Worm (Caenorhabditis elegans) whole organism, young adult: ENCODE measurements around the gene C56E6.4.

Experiments used
- Y56A3A.18 ChIP-seq: fragments of 200-800 bp; sonication (Bioruptor generic); IDR thresholded peaks from 2 replicates; pipeline ENCODE4 v1.3.6; 2022; ENCODE audit warnings: missing genetic modification reagents, missing genetic modification characterization, missing compliant biosample characterization
- egrh-3 ChIP-seq: fragments of 200-800 bp; sonication (Bioruptor generic); IDR thresholded peaks from 2 replicates; pipeline ENCODE4 v1.3.6; 2022; ENCODE audit warnings: missing genetic modification reagents, missing genetic modification characterization, missing compliant biosample characterization
- nfya-1 ChIP-seq: sonication (generic microtip); optimal IDR thresholded peaks from 2 replicates; lab custom pipeline; 2017; ENCODE audit warnings: antibody characterized with exemption, missing compliant biosample characterization, missing genetic modification characterization, borderline replicate concordance; ENCODE audit not compliant: insufficient read depth

ce11 chrII:6499067-6499466 is 29.5 kb downstream of the C56E6.4 start, which contains the start of gene twk-49:
- TF ChIP-seq nfya-1 = no peak
- TF ChIP-seq egrh-3 (GFP tag; lab: Robert Waterston, UW) = no peak
- TF ChIP-seq Y56A3A.18 (GFP tag; lab: Robert Waterston, UW) = no peak
